Worm (Caenorhabditis elegans) whole organism, young adult: ENCODE measurements around the gene clec-37.

Source experiments
- B0019.2 ChIP-seq: fragments of 200-800 bp; sonication (Bioruptor generic); conservative IDR thresholded peaks from 2 replicates; pipeline ENCODE4 v1.3.6; 2022; ENCODE audit warnings: missing genetic modification reagents, missing genetic modification characterization, missing compliant biosample characterization
- B0261.1 ChIP-seq: sonication (generic microtip); optimal IDR thresholded peaks from 2 replicates; lab custom pipeline; 2016; ENCODE audit warnings: mild to moderate bottlenecking, missing genetic modification characterization, moderate library complexity, missing compliant biosample characterization
- B0336.3 ChIP-seq: fragments of 200-800 bp; sonication (Bioruptor generic); IDR thresholded peaks from 2 replicates; pipeline ENCODE4 v1.3.6; 2022; ENCODE audit warnings: missing genetic modification characterization, missing compliant biosample characterization
- F37B4.10 ChIP-seq: fragments of 200-800 bp; sonication (Bioruptor generic); IDR thresholded peaks from 2 replicates; pipeline ENCODE4 v1.3.6; 2022; ENCODE audit warnings: missing genetic modification characterization, missing compliant biosample characterization
- F39B2.1 ChIP-seq: fragments of 200-800 bp; sonication (Bioruptor generic); IDR thresholded peaks from 2 replicates; pipeline ENCODE4 v1.3.6; 2022; ENCODE audit warnings: missing genetic modification reagents, missing genetic modification characterization, missing compliant biosample characterization
- F52B5.7 ChIP-seq: sonication (generic microtip); optimal IDR thresholded peaks from 2 replicates; lab custom pipeline; 2016; ENCODE audit warnings: mild to moderate bottlenecking, missing genetic modification characterization, missing compliant biosample characterization
- K11D2.4 ChIP-seq: fragments of 200-800 bp; sonication (Bioruptor generic); IDR thresholded peaks from 2 replicates; pipeline ENCODE4 v1.3.6; 2022; ENCODE audit warnings: missing genetic modification reagents, missing genetic modification characterization, missing compliant biosample characterization
- K12H6.12 ChIP-seq: fragments of 200-800 bp; sonication (Bioruptor generic); optimal IDR thresholded peaks from 2 replicates; lab custom pipeline; 2018; ENCODE audit warnings: mild to moderate bottlenecking, missing genetic modification characterization, missing compliant biosample characterization
- Y56A3A.18 ChIP-seq: fragments of 200-800 bp; sonication (Bioruptor generic); IDR thresholded peaks from 2 replicates; pipeline ENCODE4 v1.3.6; 2022; ENCODE audit warnings: missing genetic modification reagents, missing genetic modification characterization, missing compliant biosample characterization
- ZK185.1 ChIP-seq: sonication (generic microtip); optimal IDR thresholded peaks from 2 replicates; lab custom pipeline; 2016; ENCODE audit warnings: mild to moderate bottlenecking, missing genetic modification characterization, missing compliant biosample characterization; ENCODE audit not compliant: poor library complexity, severe bottlenecking
- ama-1 ChIP-seq, 3 experiments: fragments of 150-350 bp in 1 of 3; sonication (generic microtip) in 2 of 3; optimal IDR thresholded peaks; 2 replicates each; lab custom pipeline; 2014 to 2018; ENCODE audit warnings: missing biosample characterization in 2 of 3, missing genetic modification characterization in 2 of 3, missing genetic modification reagents in 2 of 3
- ceh-100 ChIP-seq: fragments of 200-800 bp; sonication (Bioruptor generic); IDR thresholded peaks from 2 replicates; pipeline ENCODE4 v1.3.6; 2022; ENCODE audit warnings: missing genetic modification reagents, missing genetic modification characterization, missing compliant biosample characterization
- ceh-27 ChIP-seq: fragments of 200-800 bp; sonication (Bioruptor generic); optimal IDR thresholded peaks from 2 replicates; lab custom pipeline; 2018; ENCODE audit warnings: mild to moderate bottlenecking, missing genetic modification characterization, moderate library complexity, missing compliant biosample characterization
- ceh-79 ChIP-seq: sonication (generic microtip); optimal IDR thresholded peaks from 2 replicates; lab custom pipeline; 2017; ENCODE audit warnings: mild to moderate bottlenecking, missing genetic modification characterization, missing compliant biosample characterization
- dpff-1 ChIP-seq: sonication (generic microtip); optimal IDR thresholded peaks from 2 replicates; lab custom pipeline; 2017; ENCODE audit warnings: mild to moderate bottlenecking, missing genetic modification characterization, missing compliant biosample characterization
- dpl-1 ChIP-seq: fragments of 150-350 bp; optimal IDR thresholded peaks from 2 replicates; lab custom pipeline; 2014; ENCODE audit warnings: missing biosample characterization, missing genetic modification reagents, missing genetic modification characterization
- efl-1 ChIP-seq: fragments of 150-350 bp; optimal IDR thresholded peaks from 2 replicates; lab custom pipeline; 2014; ENCODE audit warnings: missing biosample characterization, missing genetic modification reagents, missing genetic modification characterization
- egl-18 ChIP-seq: fragments of 200-800 bp; sonication (Bioruptor generic); IDR thresholded peaks from 2 replicates; pipeline ENCODE4 v1.3.6; 2022; ENCODE audit warnings: missing genetic modification reagents, missing genetic modification characterization, missing compliant biosample characterization
- egl-44 ChIP-seq: fragments of 200-800 bp; sonication (Bioruptor generic); IDR thresholded peaks from 2 replicates; pipeline ENCODE4 v1.3.6; 2022; ENCODE audit warnings: missing genetic modification reagents, missing genetic modification characterization, missing compliant biosample characterization
- ekl-4 ChIP-seq: fragments of 200-800 bp; sonication (Bioruptor generic); IDR thresholded peaks from 2 replicates; pipeline ENCODE4 v1.3.6; 2022; ENCODE audit warnings: missing genetic modification reagents, missing genetic modification characterization, missing compliant biosample characterization
- fkh-3 ChIP-seq: sonication (generic microtip); optimal IDR thresholded peaks from 2 replicates; lab custom pipeline; 2016; ENCODE audit warnings: mild to moderate bottlenecking, missing genetic modification characterization, missing compliant biosample characterization
- let-526 ChIP-seq: fragments of 200-800 bp; sonication (Bioruptor generic); IDR thresholded peaks from 2 replicates; pipeline ENCODE4 v1.3.6; 2022; ENCODE audit warnings: missing genetic modification reagents, missing genetic modification characterization, missing compliant biosample characterization
- lin-54 ChIP-seq: fragments of 200-800 bp; sonication (Bioruptor generic); optimal IDR thresholded peaks from 2 replicates; lab custom pipeline; 2018; ENCODE audit warnings: mild to moderate bottlenecking, missing genetic modification characterization, missing compliant biosample characterization
- lir-1 ChIP-seq: fragments of 200-800 bp; sonication (Bioruptor generic); conservative IDR thresholded peaks from 2 replicates; pipeline ENCODE4 v1.3.6; 2022; ENCODE audit warnings: missing genetic modification reagents, missing genetic modification characterization, missing compliant biosample characterization
- lsy-27 ChIP-seq: sonication (generic microtip); optimal IDR thresholded peaks from 2 replicates; lab custom pipeline; 2017; ENCODE audit warnings: missing genetic modification characterization, mild to moderate bottlenecking, missing compliant biosample characterization, antibody characterized with exemption, missing genotype, borderline replicate concordance; ENCODE audit not compliant: insufficient read depth
- mel-28 ChIP-seq: sonication (generic microtip); optimal IDR thresholded peaks from 2 replicates; lab custom pipeline; 2016; ENCODE audit warnings: borderline replicate concordance, mild to moderate bottlenecking, missing genetic modification characterization, missing compliant biosample characterization
- nhr-90 ChIP-seq: sonication (generic microtip); optimal IDR thresholded peaks from 2 replicates; lab custom pipeline; 2016; ENCODE audit warnings: missing genotype, mild to moderate bottlenecking, missing genetic modification characterization, missing compliant biosample characterization
- pbrm-1 ChIP-seq: fragments of 200-800 bp; sonication (Bioruptor generic); IDR thresholded peaks from 2 replicates; pipeline ENCODE4 v1.3.6; 2022; ENCODE audit warnings: missing genetic modification reagents, missing genetic modification characterization, missing compliant biosample characterization
- rpc-1 ChIP-seq, 2 experiments: fragments of 150-350 bp in 1 of 2; sonication (generic microtip) in 1 of 2; optimal IDR thresholded peaks; 2 replicates each; lab custom pipeline; 2014 to 2018; ENCODE audit warnings: missing biosample characterization in 1 of 2, missing genetic modification characterization in 1 of 2, missing genetic modification reagents in 1 of 2, missing genotype in 1 of 2
- sdz-38 ChIP-seq: sonication (generic microtip); optimal IDR thresholded peaks from 2 replicates; lab custom pipeline; 2016; ENCODE audit warnings: missing genotype, missing genetic modification characterization, missing compliant biosample characterization
- sea-2 ChIP-seq: fragments of 200-800 bp; sonication (Bioruptor generic); IDR thresholded peaks from 2 replicates; pipeline ENCODE4 v1.3.6; 2022; ENCODE audit warnings: missing genetic modification characterization, missing compliant biosample characterization
- sptf-2 ChIP-seq: fragments of 200-800 bp; sonication (Bioruptor generic); optimal IDR thresholded peaks from 2 replicates; lab custom pipeline; 2018; ENCODE audit warnings: mild to moderate bottlenecking, missing genetic modification characterization, missing compliant biosample characterization
- tbp1 ChIP-seq: fragments of 200-800 bp; sonication (Bioruptor generic); optimal IDR thresholded peaks from 2 replicates; lab custom pipeline; 2018; ENCODE audit warnings: mild to moderate bottlenecking, missing genetic modification characterization, missing compliant biosample characterization
- tbx-9 ChIP-seq: sonication (generic microtip); optimal IDR thresholded peaks from 2 replicates; lab custom pipeline; 2016; ENCODE audit warnings: borderline replicate concordance, missing genetic modification characterization, inconsistent platforms, missing compliant biosample characterization
- ztf-3 ChIP-seq: fragments of 200-800 bp; sonication (Bioruptor generic); optimal IDR thresholded peaks from 2 replicates; lab custom pipeline; 2018; ENCODE audit warnings: mild to moderate bottlenecking, missing genetic modification characterization, missing compliant biosample characterization

clec-37 gene

DNA sequence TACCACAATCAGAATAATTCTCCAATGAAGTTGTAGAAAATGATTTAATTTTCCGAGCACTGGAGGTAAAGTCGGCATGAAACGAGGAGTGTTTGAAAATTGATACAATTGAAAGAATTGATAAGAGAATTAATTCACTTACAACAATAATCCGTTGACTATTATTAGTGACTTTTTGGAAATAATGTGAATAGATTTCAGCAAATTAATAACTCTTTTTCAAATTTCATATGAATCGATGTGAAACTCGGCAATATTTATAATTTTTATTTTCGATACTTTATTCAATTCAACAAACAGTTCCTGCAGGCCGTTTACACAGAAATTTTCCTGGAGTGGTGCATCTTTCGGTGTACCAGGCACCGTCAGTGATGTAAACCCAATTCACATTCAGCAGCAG lies at the start of gene clec-37:
clec-37 (minus strand) TSS at position 101 of the 400 bp plus-strand sequence.
- TF ChIP-seq egl-44 (no peak), B0261.1 (tag; lab: Kevin White, UChicago) (no peak), F37B4.10 (GFP tag; lab: Robert Waterston, UW) (no peak), dpl-1 (GFP tag; lab: Kevin White, UChicago) (no peak), lsy-27 (tag; lab: Kevin White, UChicago) (no peak), fkh-3 (no peak), F39B2.1 (GFP tag; lab: Robert Waterston, UW) (no peak), B0019.2 (GFP tag; lab: Robert Waterston, UW) (no peak), tbp1 (GFP tag; lab: Kevin White, UChicago) (no peak), ceh-79 (tag; lab: Kevin White, UChicago) (no peak), let-526 (no peak), mel-28 (tag; lab: Kevin White, UChicago) (no peak), ekl-4 (no peak), K11D2.4 (GFP tag; lab: Robert Waterston, UW) (no peak), ztf-3 (GFP tag; lab: Kevin White, UChicago) (no peak), Y56A3A.18 (GFP tag; lab: Robert Waterston, UW) (no peak), sdz-38 (tag; lab: Kevin White, UChicago) (no peak), lin-54 (GFP tag; lab: Kevin White, UChicago) (no peak), rpc-1 (optimal IDR thresholded peaks at IDR 0.05; lab: Kevin White, UChicago) (no peak), rpc-1 (tag; optimal IDR thresholded peaks at IDR 0.05; lab: Kevin White, UChicago) (no peak)
- TF ChIP-seq, all 124 proteins: peak for 0

DNA sequence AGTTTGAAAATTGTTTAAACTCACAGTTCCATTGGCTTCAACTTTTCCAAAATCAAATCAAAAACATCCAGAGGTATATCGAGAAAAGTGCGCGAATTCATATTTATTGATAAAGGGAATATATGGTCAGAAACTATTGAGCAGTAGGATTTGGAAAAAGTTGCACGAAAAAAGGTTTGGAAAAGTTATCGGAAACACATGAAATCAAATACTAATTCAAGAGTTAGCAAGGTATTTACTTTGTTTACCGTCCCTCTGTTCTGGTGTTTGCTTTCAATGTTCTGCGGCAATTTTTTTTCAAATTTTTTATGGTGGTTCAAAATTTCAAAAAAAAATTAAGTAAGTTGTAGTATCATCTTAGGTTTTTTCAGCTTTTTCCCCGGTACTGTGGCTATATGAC lies 47.5 kb upstream of the clec-37 start, which contains the start of gene fbxa-45:
fbxa-45 (minus strand) TSS at position 101 of the 400 bp plus-strand sequence.
- TF ChIP-seq ama-1 (optimal IDR thresholded peaks at IDR 0.05; lab: Kevin White, UChicago) (no peak), ama-1 (GFP tag; optimal IDR thresholded peaks at IDR 0.05; lab: Kevin White, UChicago) (no peak), egl-18 (GFP tag; lab: Robert Waterston, UW) (0 out of 2 replicates have a peak, but pooled peaks have one; percentile 26)

- no peak for TF ChIP-seq dpff-1 (tag; lab: Kevin White, UChicago)
- no peak for TF ChIP-seq B0336.3 (GFP tag; lab: Robert Waterston, UW)
- TF ChIP-seq sea-2: no peak
Observed at ce11 chrV:16893440-16893839, 41.5 kb upstream of the clec-37 start, which contains the start of gene F09C6.15. F09C6.15 (plus strand) TSS chrV:16893740.

DNA sequence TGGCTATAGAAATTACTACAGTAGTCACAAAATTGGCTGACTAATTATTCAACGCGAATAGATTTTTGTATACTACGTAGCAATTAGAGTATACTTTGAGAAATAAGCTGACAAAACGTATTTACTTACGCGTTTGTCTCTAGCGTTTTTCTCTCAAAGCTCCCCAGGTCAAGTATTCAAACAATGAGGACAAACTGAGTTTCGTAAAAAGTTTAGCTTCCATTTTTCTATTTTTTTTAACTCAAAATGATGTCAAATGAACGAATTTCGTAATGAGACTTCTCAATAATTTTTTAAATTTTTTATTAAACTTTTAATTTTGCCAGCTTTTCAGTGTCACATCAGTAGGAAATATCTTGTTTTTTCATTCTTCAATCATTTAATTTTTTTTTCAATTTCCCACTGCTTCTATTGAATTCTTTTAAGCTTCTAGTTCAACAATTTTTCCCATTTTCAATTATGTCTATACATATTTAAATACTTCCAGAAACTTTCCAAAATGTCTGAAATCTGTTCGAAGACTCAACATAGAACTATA lies 37.0 kb upstream of the clec-37 start, which contains the start of the genes ifas-2 and fbxa-44:
ifas-2 (minus strand) TSS at position 101 of the 538 bp plus-strand sequence.
fbxa-44 (plus strand) TSS at position 488 of the 538 bp plus-strand sequence.
- no peak for TF ChIP-seq lir-1 (GFP tag; lab: Robert Waterston, UW)
- TF ChIP-seq rpc-1 (optimal IDR thresholded peaks at IDR 0.05; lab: Kevin White, UChicago): no peak
- no peak for TF ChIP-seq rpc-1 (tag; optimal IDR thresholded peaks at IDR 0.05; lab: Kevin White, UChicago)
- TF ChIP-seq ZK185.1 (tag; lab: Kevin White, UChicago): no peak
- no peak for TF ChIP-seq K12H6.12 (tag; lab: Kevin White, UChicago)
- no peak for TF ChIP-seq ceh-79 (tag; lab: Kevin White, UChicago)
- no peak for TF ChIP-seq sptf-2 (GFP tag; lab: Kevin White, UChicago)
- no peak for TF ChIP-seq ceh-100
- no peak for TF ChIP-seq tbx-9 (tag; lab: Kevin White, UChicago)
- no peak for TF ChIP-seq B0019.2 (GFP tag; lab: Robert Waterston, UW)
- no peak for TF ChIP-seq fkh-3
- TF ChIP-seq nhr-90 (tag; lab: Kevin White, UChicago): no peak
- TF ChIP-seq pbrm-1: no peak
- TF ChIP-seq efl-1: no peak
- no peak for TF ChIP-seq ceh-27 (GFP tag; lab: Kevin White, UChicago)
- TF ChIP-seq F52B5.7 (tag; lab: Kevin White, UChicago): no peak
- TF ChIP-seq dpff-1 (tag; lab: Kevin White, UChicago): no peak
- TF ChIP-seq, all 124 proteins: peak for 0
